Worm (Caenorhabditis elegans): Measurements from ENCODE around the gene mel-11.

- no peak for TF ChIP-seq unc-39 (tag; optimal IDR thresholded peaks at IDR 0.05)
- no peak for TF ChIP-seq elt-3 (tag; optimal IDR thresholded peaks at IDR 0.05)
- TF ChIP-seq pha-4 (tag; optimal IDR thresholded peaks at IDR 0.05): no peak
- TF ChIP-seq nhr-28 (tag; optimal IDR thresholded peaks at IDR 0.05): no peak
- no peak for TF ChIP-seq lin-13 (tag; optimal IDR thresholded peaks at IDR 0.05)
- TF ChIP-seq ceh-83 (GFP tag; optimal IDR thresholded peaks at IDR 0.05): no peak
- TF ChIP-seq lsy-2 (tag; optimal IDR thresholded peaks at IDR 0.05): no peak
- TF ChIP-seq nhr-237 (tag; optimal IDR thresholded peaks at IDR 0.05): no peak
- no peak for TF ChIP-seq snpc-4 (tag; optimal IDR thresholded peaks at IDR 0.05)
- TF ChIP-seq unc-62 (GFP tag; optimal IDR thresholded peaks at IDR 0.05): no peak
- no peak for TF ChIP-seq ces-1 (GFP tag; optimal IDR thresholded peaks at IDR 0.05)
- no peak for TF ChIP-seq elt-1 (tag; optimal IDR thresholded peaks at IDR 0.05; ENCODE audit: borderline replicate concordance, insufficient read depth)
These were observed 5.7 kb upstream of the mel-11 start, which contains the start of the genes sdhb-1 and cup-15 for ce11 chrII:9352669-9353068.

All from whole organism, mixed stage, embryonic.